Worm (Caenorhabditis elegans) whole organism, L1 larva: ENCODE measurements around the gene clec-165.

ENCODE experiments used
- C34B4.2 ChIP-seq: sonication (generic microtip); optimal IDR thresholded peaks from 2 replicates; lab custom pipeline; 2017; ENCODE audit warnings: mild to moderate bottlenecking, missing genetic modification characterization, missing compliant biosample characterization
- F16B12.6 ChIP-seq: fragments of 150-350 bp; optimal IDR thresholded peaks from 2 replicates; lab custom pipeline; 2014; ENCODE audit warnings: missing biosample characterization, missing genetic modification characterization
- Y116A8C.19 ChIP-seq: sonication (generic microtip); optimal IDR thresholded peaks from 2 replicates; lab custom pipeline; 2016; ENCODE audit warnings: missing compliant biosample characterization, missing genetic modification characterization, borderline replicate concordance
- aly-2 ChIP-seq: fragments of 150-350 bp; optimal IDR thresholded peaks from 2 replicates; lab custom pipeline; 2014; ENCODE audit warnings: missing biosample characterization, missing genetic modification characterization
- ama-1 ChIP-seq: fragments of 150-350 bp; optimal IDR thresholded peaks from 2 replicates; lab custom pipeline; 2014
- blmp-1 ChIP-seq: fragments of 150-350 bp; optimal IDR thresholded peaks from 2 replicates; lab custom pipeline; 2014; ENCODE audit warnings: missing biosample characterization, missing genetic modification characterization
- ceh-63 ChIP-seq: fragments of 200-800 bp; sonication (Bioruptor generic); optimal IDR thresholded peaks from 2 replicates; lab custom pipeline; 2018; ENCODE audit warnings: mild to moderate bottlenecking, missing genetic modification characterization, missing compliant biosample characterization
- ceh-82 ChIP-seq, 3 experiments: fragments of 150-350 bp in 1 of 3; sonication (generic microtip) in 2 of 3; optimal IDR thresholded peaks; 2 replicates each; lab custom pipeline; 2014 to 2017; ENCODE audit warnings: missing biosample characterization in 3 of 3, missing genetic modification characterization in 3 of 3
- ceh-90 ChIP-seq: sonication (generic microtip); optimal IDR thresholded peaks from 2 replicates; lab custom pipeline; 2016; ENCODE audit warnings: missing genetic modification characterization, missing compliant biosample characterization
- dpl-1 ChIP-seq, 3 experiments: fragments of 150-350 bp in 2 of 3; sonication (generic microtip) in 1 of 3; optimal IDR thresholded peaks; 2 replicates each; lab custom pipeline; 2014 to 2017; ENCODE audit warnings: missing biosample characterization in 3 of 3, missing genetic modification characterization in 3 of 3, missing genetic modification reagents in 3 of 3
- efl-1 ChIP-seq, 4 experiments: fragments of 150-350 bp; optimal IDR thresholded peaks in 3 of 4; peaks in 1 of 4; 1 replicate in 1 of 4; 2 replicates in 3 of 4; lab custom pipeline; 2014; ENCODE audit warnings: missing biosample characterization in 2 of 4, missing genetic modification characterization in 2 of 4, missing genetic modification reagents in 2 of 4
- egl-13 ChIP-seq: sonication (generic microtip); optimal IDR thresholded peaks from 2 replicates; lab custom pipeline; 2016; ENCODE audit warnings: missing genotype, missing genetic modification reagents, missing genetic modification characterization, missing compliant biosample characterization
- egl-27 ChIP-seq, 2 experiments: fragments of 150-350 bp in 1 of 2; sonication (generic microtip); optimal IDR thresholded peaks; 3 replicates each; lab custom pipeline; 2017 to 2018; ENCODE audit warnings: missing biosample characterization in 2 of 2, missing genetic modification characterization in 2 of 2, missing genetic modification reagents in 2 of 2
- elt-2 ChIP-seq: sonication (generic microtip); optimal IDR thresholded peaks from 2 replicates; lab custom pipeline; 2016; ENCODE audit warnings: missing genetic modification characterization, mild to moderate bottlenecking, inconsistent platforms, missing compliant biosample characterization, missing genetic modification reagents
- ets-5 ChIP-seq: fragments of 200-800 bp; sonication (Bioruptor generic); IDR thresholded peaks from 2 replicates; pipeline ENCODE4 v1.3.6; 2022; ENCODE audit warnings: missing genetic modification characterization, missing compliant biosample characterization
- fkh-10 ChIP-seq: sonication (generic microtip); optimal IDR thresholded peaks from 2 replicates; lab custom pipeline; 2017; ENCODE audit warnings: missing biosample characterization, missing genetic modification reagents, missing genetic modification characterization
- grh-1 ChIP-seq: fragments of 200-800 bp; sonication (Bioruptor generic); IDR thresholded peaks from 2 replicates; pipeline ENCODE4 v1.3.6; 2022; ENCODE audit warnings: missing genetic modification reagents, missing genetic modification characterization, missing compliant biosample characterization
- hlh-17 ChIP-seq: fragments of 200-800 bp; sonication (Bioruptor generic); optimal IDR thresholded peaks from 2 replicates; lab custom pipeline; 2018; ENCODE audit warnings: missing genetic modification characterization, mild to moderate bottlenecking, missing compliant biosample characterization, moderate library complexity, borderline replicate concordance
- hlh-4 ChIP-seq: sonication (generic microtip); optimal IDR thresholded peaks from 2 replicates; lab custom pipeline; 2016; ENCODE audit warnings: mild to moderate bottlenecking, missing genetic modification characterization, missing compliant biosample characterization
- hpl-2 ChIP-seq: fragments of 150-350 bp; optimal IDR thresholded peaks from 2 replicates; lab custom pipeline; 2014; ENCODE audit warnings: missing biosample characterization, missing genetic modification reagents, missing genetic modification characterization
- isw-1 ChIP-seq: fragments of 200-800 bp; sonication (Bioruptor generic); IDR thresholded peaks from 2 replicates; pipeline ENCODE4 v1.3.6; 2022; ENCODE audit warnings: missing genetic modification characterization, missing compliant biosample characterization
- jun-1 ChIP-seq: fragments of 150-350 bp; optimal IDR thresholded peaks from 2 replicates; lab custom pipeline; 2014; ENCODE audit warnings: missing biosample characterization, missing genetic modification reagents, missing genetic modification characterization
- lin-14 ChIP-seq: fragments of 200-800 bp; sonication (Bioruptor generic); optimal IDR thresholded peaks from 2 replicates; lab custom pipeline; 2018; ENCODE audit warnings: mild to moderate bottlenecking, missing genetic modification characterization, moderate library complexity, missing compliant biosample characterization
- lin-15B ChIP-seq: fragments of 150-350 bp; sonication (generic microtip); optimal IDR thresholded peaks from 3 replicates; lab custom pipeline; 2014; ENCODE audit warnings: missing biosample characterization, missing genetic modification characterization
- lin-35 ChIP-seq, 2 experiments: fragments of 150-350 bp; optimal IDR thresholded peaks; 2 replicates each; lab custom pipeline; 2014; ENCODE audit warnings: missing biosample characterization in 2 of 2, missing genetic modification characterization in 2 of 2, missing genetic modification reagents in 2 of 2
- lsy-2 ChIP-seq, 2 experiments: fragments of 150-350 bp; optimal IDR thresholded peaks; 2 replicates each; lab custom pipeline; 2014; ENCODE audit warnings: missing biosample characterization in 2 of 2, missing genetic modification characterization in 2 of 2
- mab-9 ChIP-seq: fragments of 200-800 bp; sonication (Bioruptor generic); IDR thresholded peaks from 2 replicates; pipeline ENCODE4 v1.3.6; 2022; ENCODE audit warnings: missing genetic modification reagents, missing genetic modification characterization, missing compliant biosample characterization
- mdl-1 ChIP-seq, 2 experiments: fragments of 150-350 bp; optimal IDR thresholded peaks; 2 replicates each; lab custom pipeline; 2014 to 2017; ENCODE audit warnings: missing biosample characterization in 2 of 2, missing genetic modification characterization in 2 of 2, inconsistent platforms in 1 of 2
- nhr-12 ChIP-seq: sonication (generic microtip); optimal IDR thresholded peaks from 2 replicates; lab custom pipeline; 2017; ENCODE audit warnings: missing biosample characterization, missing genetic modification characterization
- nhr-20 ChIP-seq: sonication (generic microtip); optimal IDR thresholded peaks from 2 replicates; lab custom pipeline; 2016; ENCODE audit warnings: mild to moderate bottlenecking, missing genetic modification characterization, missing compliant biosample characterization
- nhr-28 ChIP-seq: fragments of 150-350 bp; optimal IDR thresholded peaks from 2 replicates; lab custom pipeline; 2014; ENCODE audit warnings: missing biosample characterization, missing genetic modification characterization
- nhr-47 ChIP-seq: sonication (generic microtip); optimal IDR thresholded peaks from 2 replicates; lab custom pipeline; 2016; ENCODE audit warnings: mild to moderate bottlenecking, missing genetic modification characterization, moderate library complexity, missing compliant biosample characterization
- nhr-71 ChIP-seq: sonication (generic microtip); optimal IDR thresholded peaks from 2 replicates; lab custom pipeline; 2016; ENCODE audit warnings: mild to moderate bottlenecking, missing genetic modification characterization, moderate library complexity, missing compliant biosample characterization
- nhr-85 ChIP-seq: sonication (generic microtip); peaks from one replicate; lab custom pipeline; 2016; ENCODE audit warnings: missing genetic modification characterization, inconsistent platforms, missing compliant biosample characterization
- skn-1 ChIP-seq: fragments of 150-350 bp; optimal IDR thresholded peaks from 2 replicates; lab custom pipeline; 2014; ENCODE audit warnings: missing biosample characterization, missing genetic modification characterization
- snu-23 ChIP-seq: sonication (generic microtip); optimal IDR thresholded peaks from 2 replicates; lab custom pipeline; 2016; ENCODE audit warnings: missing genetic modification characterization, missing compliant biosample characterization
- sup-37 ChIP-seq: fragments of 200-800 bp; sonication (Bioruptor generic); optimal IDR thresholded peaks from 2 replicates; lab custom pipeline; 2018; ENCODE audit warnings: mild to moderate bottlenecking, missing genetic modification characterization, missing compliant biosample characterization
- swsn-7 ChIP-seq: sonication (generic microtip); optimal IDR thresholded peaks from 2 replicates; lab custom pipeline; 2016; ENCODE audit warnings: missing genetic modification characterization, missing compliant biosample characterization
- tbx-2 ChIP-seq: sonication (generic microtip); optimal IDR thresholded peaks from 2 replicates; lab custom pipeline; 2016; ENCODE audit warnings: missing genetic modification characterization, missing compliant biosample characterization
- tlp-1 ChIP-seq: fragments of 150-350 bp; optimal IDR thresholded peaks from 2 replicates; lab custom pipeline; 2014; ENCODE audit warnings: missing biosample characterization, missing genetic modification characterization
- unc-30 ChIP-seq: sonication (generic microtip); optimal IDR thresholded peaks from 2 replicates; lab custom pipeline; 2017; ENCODE audit warnings: missing biosample characterization, missing genetic modification characterization
- unc-62 ChIP-seq: fragments of 150-350 bp; optimal IDR thresholded peaks from 2 replicates; lab custom pipeline; 2014; ENCODE audit warnings: missing biosample characterization, missing genetic modification reagents, missing genetic modification characterization
- unc-86 ChIP-seq: sonication (generic microtip); optimal IDR thresholded peaks from 2 replicates; lab custom pipeline; 2016; ENCODE audit warnings: missing genetic modification characterization, missing compliant biosample characterization
- zag-1 ChIP-seq: fragments of 150-350 bp; optimal IDR thresholded peaks from 2 replicates; lab custom pipeline; 2014; ENCODE audit warnings: missing biosample characterization, missing genetic modification characterization

The clec-165 gene

DNA sequence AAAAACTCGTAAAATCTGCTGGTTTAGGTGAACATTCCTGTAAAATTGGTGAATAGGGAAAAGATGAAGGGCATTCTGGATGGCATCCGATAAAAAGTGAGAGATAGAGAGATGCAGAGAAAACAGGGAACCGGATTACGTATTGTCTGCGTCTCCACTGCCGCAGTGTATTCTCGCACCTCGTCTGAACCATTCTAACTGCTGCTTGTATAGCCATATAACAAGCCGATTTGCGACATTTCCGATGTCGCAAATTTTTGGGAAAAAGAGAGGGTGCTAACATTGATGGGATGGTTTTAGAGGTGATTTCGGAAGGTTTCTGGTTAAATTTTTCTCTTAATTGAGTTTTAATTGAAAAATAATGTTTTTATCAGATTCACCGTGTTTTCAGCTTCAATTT lies 25.5 kb downstream of the clec-165 start, which contains the start of gene W09G12.10:
Gene W09G12.10, minus strand, starts transcription at position 121 of the 400 bp plus-strand sequence.
- peak; percentile 45 for TF ChIP-seq blmp-1
- TF ChIP-seq nhr-28 (tag; lab: Kevin White, UChicago), result no peak
- peak in 1 of 2 experiments; percentile 18 for TF ChIP-seq efl-1 (optimal IDR thresholded peaks at IDR 0.05; lab: Kevin White, UChicago)
- TF ChIP-seq efl-1 (GFP tag; optimal IDR thresholded peaks at IDR 0.05 in 1 of 2; lab: Kevin White, UChicago), result no peak
- peak; percentile 4 for TF ChIP-seq jun-1
- TF ChIP-seq hpl-2 (GFP tag; lab: Kevin White, UChicago), result no peak
- TF ChIP-seq skn-1, result no peak
- TF ChIP-seq egl-27 (tag; optimal IDR thresholded peaks at IDR 0.05; lab: Kevin White, UChicago), result no peak

DNA sequence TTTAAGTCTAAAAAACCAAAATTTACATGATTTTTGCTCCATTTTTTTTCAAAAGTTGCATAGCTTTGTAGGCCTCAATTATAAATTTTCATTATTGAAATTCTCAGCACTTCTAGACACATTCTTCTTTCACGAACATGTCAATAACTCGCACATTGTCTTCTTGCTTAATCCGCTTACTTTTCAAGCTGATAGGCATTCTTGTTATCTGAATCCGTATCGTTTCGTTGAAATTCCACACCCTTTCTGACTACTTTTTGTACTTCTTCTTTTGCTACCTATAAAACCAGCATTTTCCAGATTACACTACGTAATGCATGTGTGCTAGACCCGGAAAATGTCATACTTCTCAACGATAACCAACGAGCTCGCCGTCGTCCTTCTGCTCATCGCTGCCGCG lies 30.4 kb downstream of the clec-165 start, which contains the start of gene W09G12.9:
Gene W09G12.9, plus strand, starts transcription at position 301 of the 400 bp plus-strand sequence.
- TF ChIP-seq zag-1 (tag; lab: Kevin White, UChicago) (no peak), blmp-1 (no peak), tlp-1 (tag; lab: Kevin White, UChicago) (no peak), aly-2 (tag; lab: Kevin White, UChicago) (no peak), nhr-71 (no peak), ama-1 (lab: Kevin White, UChicago) (no peak), Y116A8C.19 (tag; lab: Kevin White, UChicago) (no peak), grh-1 (GFP tag; lab: Robert Waterston, UW) (no peak), efl-1 (optimal IDR thresholded peaks at IDR 0.05; lab: Kevin White, UChicago) (no peak), efl-1 (GFP tag; optimal IDR thresholded peaks at IDR 0.05 in 1 of 2; lab: Kevin White, UChicago) (no peak), lin-15B (tag; lab: Kevin White, UChicago) (no peak), hlh-17 (GFP tag; lab: Kevin White, UChicago) (no peak), snu-23 (no peak), isw-1 (GFP tag; lab: Robert Waterston, UW) (no peak), ceh-90 (tag; lab: Kevin White, UChicago) (no peak)

DNA sequence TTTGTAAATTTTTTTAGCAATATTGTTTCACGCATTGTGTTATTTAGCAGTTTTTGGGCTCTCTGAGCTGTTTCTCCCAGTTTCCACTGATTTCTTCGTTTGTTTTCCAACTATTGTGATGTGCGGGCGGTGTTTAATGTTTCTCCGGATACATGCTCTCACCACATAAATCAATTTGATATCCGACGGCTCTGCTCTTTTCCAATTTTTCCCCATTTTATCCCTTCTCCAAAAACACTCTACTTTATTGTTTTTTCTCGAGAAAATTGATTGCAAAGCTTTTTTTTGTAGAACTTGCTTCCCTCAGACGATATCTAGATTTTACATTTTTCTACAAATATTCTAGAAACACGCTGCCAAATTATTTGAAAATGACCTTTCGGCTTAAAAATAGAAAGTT lies 31.1 kb downstream of the clec-165 start:
- TF ChIP-seq ceh-63 (GFP tag; lab: Kevin White, UChicago) (no peak), efl-1 (optimal IDR thresholded peaks at IDR 0.05; lab: Kevin White, UChicago) (no peak), efl-1 (GFP tag; optimal IDR thresholded peaks at IDR 0.05 in 1 of 2; lab: Kevin White, UChicago) (peak in 1 of 2 experiments; percentile 54), fkh-10 (GFP tag; lab: Kevin White, UChicago) (no peak)

DNA sequence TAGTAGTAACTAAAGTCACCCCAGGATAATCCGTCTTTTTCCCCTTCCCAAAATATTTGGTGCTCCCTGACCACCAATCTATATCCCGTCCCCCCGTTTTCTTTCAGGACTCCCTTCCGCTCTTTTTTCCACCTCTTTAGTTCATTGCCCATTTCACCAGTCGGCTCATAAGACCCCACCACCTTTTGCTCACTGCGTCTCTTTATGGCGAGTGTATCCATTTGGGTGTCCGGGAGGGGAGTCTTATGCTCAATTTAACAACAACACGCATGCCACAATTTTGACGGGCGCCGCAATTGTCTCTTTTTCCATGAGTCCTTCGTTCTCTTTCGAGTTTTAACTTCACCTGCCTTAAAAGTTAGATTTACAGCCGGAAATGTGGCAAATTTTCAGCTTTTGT lies 33.5 kb downstream of the clec-165 start:
- TF ChIP-seq nhr-47 (tag; lab: Kevin White, UChicago) (peak; percentile 4), sup-37 (GFP tag; lab: Kevin White, UChicago) (no peak), mab-9 (GFP tag; lab: Robert Waterston, UW) (no peak), unc-86 (tag; lab: Kevin White, UChicago) (no peak), dpl-1 (GFP tag; optimal IDR thresholded peaks at IDR 0.05; lab: Kevin White, UChicago) (peak in 1 of 3 experiments; percentile 20), ets-5 (GFP tag; lab: Robert Waterston, UW) (no peak), nhr-12 (tag; lab: Kevin White, UChicago) (no peak), fkh-10 (GFP tag; lab: Kevin White, UChicago) (no peak), zag-1 (tag; lab: Kevin White, UChicago) (no peak), skn-1 (peak; percentile 36), elt-2 (tag; lab: Kevin White, UChicago) (no peak), efl-1 (optimal IDR thresholded peaks at IDR 0.05; lab: Kevin White, UChicago) (no peak), efl-1 (GFP tag; optimal IDR thresholded peaks at IDR 0.05 in 1 of 2; lab: Kevin White, UChicago) (peak in 1 of 2 experiments; percentile 2), C34B4.2 (no peak), snu-23 (peak; percentile 15), lin-14 (GFP tag; lab: Kevin White, UChicago) (peak; percentile 82), tbx-2 (tag; lab: Kevin White, UChicago) (peak; percentile 14), grh-1 (GFP tag; lab: Robert Waterston, UW) (no peak), ceh-63 (GFP tag; lab: Kevin White, UChicago) (no peak), ceh-82 (tag; optimal IDR thresholded peaks at IDR 0.05; lab: Kevin White, UChicago) (peak in 1 of 3 experiments; percentile 39), unc-30 (no peak), hpl-2 (GFP tag; lab: Kevin White, UChicago) (no peak), mdl-1 (tag; optimal IDR thresholded peaks at IDR 0.05; lab: Kevin White, UChicago) (no peak), nhr-85 (tag; lab: Kevin White, UChicago) (no peak), tlp-1 (tag; lab: Kevin White, UChicago) (no peak), F16B12.6 (tag; lab: Kevin White, UChicago) (no peak), lin-35 (GFP tag; optimal IDR thresholded peaks at IDR 0.05; lab: Kevin White, UChicago) (no peak), jun-1 (no peak), swsn-7 (tag; lab: Kevin White, UChicago) (peak; percentile 4), hlh-4 (tag; lab: Kevin White, UChicago) (no peak), nhr-20 (tag; lab: Kevin White, UChicago) (no peak), Y116A8C.19 (tag; lab: Kevin White, UChicago) (no peak), unc-62 (GFP tag; lab: Kevin White, UChicago) (no peak), egl-13 (tag; lab: Kevin White, UChicago) (no peak), lsy-2 (tag; optimal IDR thresholded peaks at IDR 0.05; lab: Kevin White, UChicago) (peak in 1 of 2 experiments; percentile 18)
